Fruit fly (Drosophila melanogaster) whole organism, embryonic: ENCODE measurements around the gene Vta1.

ENCODE experiments used
- CG10366 ChIP-seq: fragments of 200-800 bp; sonication (Bioruptor generic); IDR thresholded peaks from 2 replicates; pipeline ENCODE4 v1.3.6; 2022; ENCODE audit warnings: missing biosample characterization, missing genetic modification characterization
- CG11247 ChIP-seq: fragments of 200-800 bp; sonication (Bioruptor generic); IDR thresholded peaks from 2 replicates; pipeline ENCODE4 v1.3.6; 2022; ENCODE audit warnings: missing biosample characterization, missing genetic modification characterization
- CG13287 ChIP-seq: fragments of 200-800 bp; sonication (Bioruptor generic); IDR thresholded peaks from 2 replicates; pipeline ENCODE4 v1.3.6; 2022; ENCODE audit warnings: missing biosample characterization, missing genetic modification characterization; ENCODE audit not compliant: partially characterized antibody
- CG13424 ChIP-seq: fragments of 200-800 bp; sonication (Bioruptor generic); optimal IDR thresholded peaks from 2 replicates; lab custom pipeline; 2019; ENCODE audit warnings: missing biosample characterization, mild to moderate bottlenecking, missing genetic modification characterization, moderate library complexity
- CG14965 ChIP-seq: fragments of 200-800 bp; sonication (Bioruptor generic); optimal IDR thresholded peaks from 2 replicates; lab custom pipeline; 2016; ENCODE audit warnings: missing biosample characterization, missing genetic modification characterization, borderline replicate concordance
- CG15514 ChIP-seq: fragments of 200-800 bp; sonication (Bioruptor generic); optimal IDR thresholded peaks from 3 replicates; lab custom pipeline; 2017; ENCODE audit warnings: missing biosample characterization, missing genetic modification characterization, mild to moderate bottlenecking, moderate library complexity, missing genetic modification reagents
- CG16813 ChIP-seq: fragments of 200-800 bp; sonication (Bioruptor generic); IDR thresholded peaks from 3 replicates; pipeline ENCODE4 v1.3.6; 2022; ENCODE audit warnings: missing biosample characterization, missing genetic modification characterization; ENCODE audit not compliant: partially characterized antibody
- CG17186 ChIP-seq: fragments of 200-800 bp; sonication (Bioruptor generic); optimal IDR thresholded peaks from 3 replicates; lab custom pipeline; 2017; ENCODE audit warnings: missing biosample characterization, missing genetic modification reagents, missing genetic modification characterization
- CG30403 ChIP-seq: fragments of 200-800 bp; sonication (Bioruptor generic); optimal IDR thresholded peaks from 3 replicates; lab custom pipeline; 2016; ENCODE audit warnings: missing biosample characterization, missing genetic modification characterization
- CG32772 ChIP-seq: fragments of 200-800 bp; sonication (Bioruptor generic); IDR thresholded peaks from 2 replicates; pipeline ENCODE4 v1.3.6; 2022; ENCODE audit warnings: missing biosample characterization, missing genetic modification characterization
- CG5180 ChIP-seq: fragments of 200-800 bp; sonication (Bioruptor generic); optimal IDR thresholded peaks from 3 replicates; lab custom pipeline; 2017; ENCODE audit warnings: missing biosample characterization, missing genetic modification characterization, mild to moderate bottlenecking, moderate library complexity, missing genetic modification reagents
- CG7786 ChIP-seq: fragments of 200-800 bp; sonication (Bioruptor generic); optimal IDR thresholded peaks from 2 replicates; lab custom pipeline; 2016; ENCODE audit warnings: missing biosample characterization, missing genetic modification characterization
- CG8478 ChIP-seq: fragments of >200 bp; optimal IDR thresholded peaks from 2 replicates; lab custom pipeline; 2018
- CG8765 ChIP-seq: fragments of 200-800 bp; sonication (Bioruptor generic); IDR thresholded peaks from 2 replicates; pipeline ENCODE4 v1.3.6; 2022; ENCODE audit warnings: missing biosample characterization, missing genetic modification characterization
- CG8944 ChIP-seq: fragments of 200-800 bp; sonication (Bioruptor generic); optimal IDR thresholded peaks from 3 replicates; lab custom pipeline; 2016; ENCODE audit warnings: missing biosample characterization, missing genetic modification characterization
- D ChIP-seq, 2 experiments: fragments of 200-800 bp in 1 of 2; fragments of >200 bp in 1 of 2; sonication (Bioruptor generic) in 1 of 2; optimal IDR thresholded peaks; 2 replicates in 1 of 2; 3 replicates in 1 of 2; lab custom pipeline; 2017; ENCODE audit warnings: mild to moderate bottlenecking in 1 of 2, missing biosample characterization in 1 of 2, missing genetic modification characterization in 1 of 2, missing genetic modification reagents in 1 of 2
- D19A ChIP-seq: fragments of 200-800 bp; optimal IDR thresholded peaks from 3 replicates; lab custom pipeline; 2019; ENCODE audit warnings: missing biosample characterization, mild to moderate bottlenecking, missing genetic modification characterization, moderate library complexity
- Deaf1 ChIP-seq: fragments of 200-800 bp; optimal IDR thresholded peaks from 3 replicates; lab custom pipeline; 2019; ENCODE audit warnings: missing biosample characterization, mild to moderate bottlenecking, missing genetic modification characterization, moderate library complexity
- Dp ChIP-seq: fragments of 200-800 bp; sonication (Bioruptor generic); optimal IDR thresholded peaks from 2 replicates; lab custom pipeline; 2018; ENCODE audit warnings: missing biosample characterization, mild to moderate bottlenecking, missing genetic modification characterization, moderate library complexity
- Drgx ChIP-seq: fragments of 200-800 bp; sonication (Bioruptor generic); IDR thresholded peaks from 2 replicates; pipeline ENCODE4 v1.3.6; 2022; ENCODE audit warnings: missing biosample characterization, missing genetic modification characterization
- Elba2 ChIP-seq: fragments of 200-800 bp; sonication (Bioruptor generic); optimal IDR thresholded peaks from 3 replicates; lab custom pipeline; 2016; ENCODE audit warnings: missing biosample characterization, missing genetic modification characterization
- Fer2 ChIP-seq: fragments of 200-800 bp; sonication (Bioruptor generic); optimal IDR thresholded peaks from 2 replicates; lab custom pipeline; 2018; ENCODE audit warnings: missing biosample characterization, mild to moderate bottlenecking, missing genetic modification characterization, moderate library complexity
- HLHmδ ChIP-seq: fragments of 200-800 bp; sonication (Bioruptor generic); optimal IDR thresholded peaks from 2 replicates; lab custom pipeline; 2018; ENCODE audit warnings: missing biosample characterization, mild to moderate bottlenecking, missing genetic modification characterization, moderate library complexity
- Hand ChIP-seq: fragments of 200-800 bp; sonication (Bioruptor generic); optimal IDR thresholded peaks from 2 replicates; lab custom pipeline; 2017; ENCODE audit warnings: mild to moderate bottlenecking, missing biosample characterization, missing genetic modification reagents, missing genetic modification characterization
- Myb ChIP-seq: fragments of 200-800 bp; sonication (Bioruptor generic); optimal IDR thresholded peaks from 2 replicates; lab custom pipeline; 2016; ENCODE audit warnings: missing biosample characterization, missing genetic modification characterization
- Oaz ChIP-seq: fragments of 200-800 bp; sonication (Bioruptor generic); IDR thresholded peaks from 2 replicates; pipeline ENCODE4 v1.3.6; 2022; ENCODE audit warnings: missing biosample characterization, missing genetic modification characterization
- Opbp ChIP-seq: fragments of 200-800 bp; sonication (Bioruptor generic); IDR thresholded peaks from 3 replicates; pipeline ENCODE4 v1.3.6; 2022; ENCODE audit warnings: missing biosample characterization, missing genetic modification characterization; ENCODE audit not compliant: partially characterized antibody
- Pdp1 ChIP-seq, 2 experiments: fragments of 200-800 bp; sonication (Bioruptor generic); optimal IDR thresholded peaks; 3 replicates each; lab custom pipeline; 2016; ENCODE audit warnings: missing biosample characterization in 2 of 2, missing genetic modification characterization in 2 of 2, mild to moderate bottlenecking in 1 of 2, moderate library complexity in 1 of 2
- Poxn ChIP-seq: fragments of 200-800 bp; sonication (Bioruptor generic); IDR thresholded peaks from 2 replicates; pipeline ENCODE4 v1.3.6; 2022; ENCODE audit warnings: missing biosample characterization, missing genetic modification characterization
- Vsx1 ChIP-seq: fragments of 200-800 bp; sonication (Bioruptor generic); optimal IDR thresholded peaks from 2 replicates; lab custom pipeline; 2017; ENCODE audit warnings: missing biosample characterization, mild to moderate bottlenecking, missing genetic modification characterization, missing genetic modification reagents
- amos ChIP-seq: fragments of 200-800 bp; sonication (Bioruptor generic); IDR thresholded peaks from 2 replicates; pipeline ENCODE4 v1.3.6; 2022; ENCODE audit warnings: missing biosample characterization, missing genetic modification characterization; ENCODE audit not compliant: partially characterized antibody
- bbx ChIP-seq: fragments of 200-800 bp; sonication (Bioruptor generic); IDR thresholded peaks from 2 replicates; pipeline ENCODE4 v1.3.6; 2022; ENCODE audit warnings: missing biosample characterization, missing genetic modification characterization; ENCODE audit not compliant: partially characterized antibody
- bcd ChIP-seq: fragments of 200-800 bp; sonication (Bioruptor generic); optimal IDR thresholded peaks from 2 replicates; lab custom pipeline; 2017; ENCODE audit warnings: missing biosample characterization, mild to moderate bottlenecking, missing genetic modification characterization
- bsh ChIP-seq, 2 experiments: fragments of 200-800 bp; sonication (Bioruptor generic); optimal IDR thresholded peaks; 2 replicates each; lab custom pipeline; 2017 to 2018; ENCODE audit warnings: mild to moderate bottlenecking in 2 of 2, missing biosample characterization in 2 of 2, missing genetic modification characterization in 2 of 2, moderate library complexity in 1 of 2
- dm ChIP-seq: fragments of 200-800 bp; sonication (Bioruptor generic); optimal IDR thresholded peaks from 3 replicates; lab custom pipeline; 2016; ENCODE audit warnings: missing biosample characterization, missing genetic modification characterization
- dmrt99B ChIP-seq: fragments of 200-800 bp; sonication (Bioruptor generic); optimal IDR thresholded peaks from 2 replicates; lab custom pipeline; 2018; ENCODE audit warnings: missing biosample characterization, mild to moderate bottlenecking, missing genetic modification characterization, moderate library complexity
- fd64A ChIP-seq: fragments of 200-800 bp; sonication (Bioruptor generic); optimal IDR thresholded peaks from 3 replicates; lab custom pipeline; 2018; ENCODE audit warnings: missing biosample characterization, mild to moderate bottlenecking, missing genetic modification characterization
- fd96Cb ChIP-seq: fragments of 200-800 bp; sonication (Bioruptor generic); optimal IDR thresholded peaks from 2 replicates; lab custom pipeline; 2018; ENCODE audit warnings: missing biosample characterization, mild to moderate bottlenecking, missing genetic modification characterization, moderate library complexity
- gcm ChIP-seq: fragments of 200-800 bp; sonication (Bioruptor generic); optimal IDR thresholded peaks from 2 replicates; lab custom pipeline; 2019; ENCODE audit warnings: missing biosample characterization, mild to moderate bottlenecking, missing genetic modification characterization, moderate library complexity
- h ChIP-seq: fragments of >200 bp; optimal IDR thresholded peaks from 2 replicates; lab custom pipeline; 2017
- her ChIP-seq: fragments of 200-800 bp; sonication (Bioruptor generic); optimal IDR thresholded peaks from 2 replicates; lab custom pipeline; 2016; ENCODE audit warnings: missing biosample characterization, missing genetic modification characterization
- mirr ChIP-seq: fragments of 200-800 bp; sonication (Bioruptor generic); optimal IDR thresholded peaks from 3 replicates; lab custom pipeline; 2018; ENCODE audit warnings: missing biosample characterization, mild to moderate bottlenecking, missing genetic modification characterization
- pros ChIP-seq: fragments of 200-800 bp; sonication (Bioruptor generic); optimal IDR thresholded peaks from 3 replicates; lab custom pipeline; 2019; ENCODE audit warnings: missing biosample characterization, mild to moderate bottlenecking, missing genetic modification characterization, moderate library complexity
- psq ChIP-seq: fragments of 200-800 bp; sonication (Bioruptor generic); optimal IDR thresholded peaks from 2 replicates; lab custom pipeline; 2017; ENCODE audit warnings: missing biosample characterization, missing genetic modification characterization
- pzg ChIP-seq: fragments of 200-800 bp; sonication (Bioruptor generic); optimal IDR thresholded peaks from 3 replicates; lab custom pipeline; 2018; ENCODE audit warnings: missing biosample characterization, mild to moderate bottlenecking, missing genetic modification characterization, moderate library complexity
- ranshi ChIP-seq: fragments of 200-800 bp; sonication (Bioruptor generic); IDR thresholded peaks from 2 replicates; pipeline ENCODE4 v1.3.6; 2022; ENCODE audit warnings: missing biosample characterization, missing genetic modification characterization
- vnd ChIP-seq: fragments of 200-800 bp; sonication (Bioruptor generic); IDR thresholded peaks from 3 replicates; pipeline ENCODE4 v1.3.6; 2022; ENCODE audit warnings: missing biosample characterization, missing genetic modification characterization; ENCODE audit not compliant: partially characterized antibody
- z ChIP-seq: fragments of 200-800 bp; sonication (Bioruptor generic); IDR thresholded peaks from 3 replicates; pipeline ENCODE4 v1.3.6; 2022; ENCODE audit warnings: missing biosample characterization, missing genetic modification characterization
- zfh1 ChIP-seq: fragments of 200-800 bp; sonication (Bioruptor generic); IDR thresholded peaks from 3 replicates; pipeline ENCODE4 v1.3.6; 2022; ENCODE audit warnings: missing biosample characterization, missing genetic modification characterization

Vta1 gene

dm6 chr3L:1652700-1653200 lies at the start of gene Vta1, which contains the start of gene CG7970 (continued):
- TF ChIP-seq HLHmδ (GFP tag; lab: Kevin White, UChicago) (no peak), h (lab: Kevin White, UChicago) (no peak), CG8478 (no peak), gcm (GFP tag; lab: Kevin White, UChicago) (no peak), pzg (GFP tag; lab: Kevin White, UChicago) (peak; percentile 79), CG13424 (tag; lab: Kevin White, UChicago) (no peak), CG17186 (GFP tag; lab: Kevin White, UChicago) (no peak), bbx (GFP tag; lab: Robert Waterston, UW) (0 out of 2 replicates have a peak, but pooled peaks have one; percentile 47), CG16813 (GFP tag; lab: Robert Waterston, UW) (no peak), Dp (GFP tag; lab: Kevin White, UChicago) (peak; percentile 42), zfh1 (GFP tag; lab: Robert Waterston, UW) (no peak), bcd (no peak), vnd (GFP tag; lab: Robert Waterston, UW) (no peak), psq (no peak), amos (GFP tag; lab: Robert Waterston, UW) (peak; percentile 30; the same call in 1 of the 2 replicates), Opbp (GFP tag; lab: Robert Waterston, UW) (0 out of 3 replicates have a peak, but pooled peaks have one; percentile 44), CG32772 (GFP tag; lab: Robert Waterston, UW) (no peak), Drgx (peak; percentile 63), ranshi (GFP tag; lab: Robert Waterston, UW) (no peak), D (optimal IDR thresholded peaks at IDR 0.05; lab: Kevin White, UChicago) (peak; percentile 5), D (GFP tag; optimal IDR thresholded peaks at IDR 0.05; lab: Kevin White, UChicago) (no peak), Vsx1 (no peak), fd96Cb (tag; lab: Kevin White, UChicago) (no peak), CG13287 (peak; percentile 43; the same call in 1 of the 2 replicates), CG7786 (no peak), dmrt99B (tag; lab: Kevin White, UChicago) (no peak), mirr (GFP tag; lab: Kevin White, UChicago) (no peak), Poxn (GFP tag; lab: Robert Waterston, UW) (no peak), Oaz (GFP tag; lab: Robert Waterston, UW) (no peak), CG8765 (GFP tag; lab: Robert Waterston, UW) (no peak), CG10366 (GFP tag; lab: Robert Waterston, UW) (no peak), CG14965 (GFP tag; lab: Kevin White, UChicago) (no peak), Fer2 (tag; lab: Kevin White, UChicago) (no peak), Hand (GFP tag; lab: Kevin White, UChicago) (no peak), her (GFP tag; lab: Kevin White, UChicago) (no peak), CG11247 (no peak), Deaf1 (tag; lab: Kevin White, UChicago) (peak; percentile 74), z (no peak), fd64A (GFP tag; lab: Kevin White, UChicago) (no peak), CG30403 (GFP tag; lab: Kevin White, UChicago) (no peak), bsh (GFP tag; optimal IDR thresholded peaks at IDR 0.05; lab: Kevin White, UChicago) (peak in 1 of 2 experiments; percentile 74), CG5180 (GFP tag; lab: Kevin White, UChicago) (no peak), Elba2 (no peak), Myb (GFP tag; lab: Kevin White, UChicago) (peak; percentile 13), dm (GFP tag; lab: Kevin White, UChicago) (no peak), pros (GFP tag; lab: Kevin White, UChicago) (no peak), CG8944 (GFP tag; lab: Kevin White, UChicago) (no peak), D19A (tag; lab: Kevin White, UChicago) (no peak), Pdp1 (GFP tag; optimal IDR thresholded peaks at IDR 0.05; lab: Kevin White, UChicago) (peak in 1 of 2 experiments; percentile 24), CG15514 (GFP tag; lab: Kevin White, UChicago) (peak; percentile 99)
